Fruit fly (Drosophila melanogaster): Measurements from ENCODE around the gene CG33920.
A peak's percentile ranks its signal among the peaks of the same experiment; 100 is the strongest.

Gene CG33920

dm6 chr3R:31045005-31045404, at the start of gene CG33920:
Gene CG33920, minus strand, starts transcription at chr3R:31045105.
- no peak for TF ChIP-seq N (GFP tag; optimal IDR thresholded peaks at IDR 0.05)
- no peak for TF ChIP-seq Hnf4 (GFP tag; optimal IDR thresholded peaks at IDR 0.05)
- no peak for TF ChIP-seq rgr (GFP tag; optimal IDR thresholded peaks at IDR 0.05)
- no peak for TF ChIP-seq sage (GFP tag; optimal IDR thresholded peaks at IDR 0.05)
- no peak for TF ChIP-seq HLH106 (tag; optimal IDR thresholded peaks at IDR 0.05)
- TF ChIP-seq dmrt93B (GFP tag; optimal IDR thresholded peaks at IDR 0.05), result no peak
- TF ChIP-seq Rel (GFP tag; optimal IDR thresholded peaks at IDR 0.05), result no peak
- no peak for TF ChIP-seq Rel (tag; optimal IDR thresholded peaks at IDR 0.05)
- no peak for TF ChIP-seq CG32264 (GFP tag; optimal IDR thresholded peaks at IDR 0.05)

dm6 chr3R:31089985-31090384, 45.1 kb upstream of the CG33920 start:
- TF ChIP-seq sage (GFP tag; optimal IDR thresholded peaks at IDR 0.05) (no peak), Hr83 (GFP tag; optimal IDR thresholded peaks at IDR 0.05; ENCODE audit: poor library complexity, severe bottlenecking) (no peak), dsf (GFP tag; optimal IDR thresholded peaks at IDR 0.05; ENCODE audit: borderline replicate concordance) (no peak), brk (GFP tag; optimal IDR thresholded peaks at IDR 0.05) (no peak), OdsH (GFP tag; optimal IDR thresholded peaks at IDR 0.05) (no peak), Dif (GFP tag; optimal IDR thresholded peaks at IDR 0.05; ENCODE audit: partially characterized antibody) (no peak), Vsx2 (GFP tag; optimal IDR thresholded peaks at IDR 0.05; ENCODE audit: partially characterized antibody) (no peak)

- TF ChIP-seq N (GFP tag; optimal IDR thresholded peaks at IDR 0.05) (peak; percentile 74), Dif (GFP tag; optimal IDR thresholded peaks at IDR 0.05; ENCODE audit: partially characterized antibody) (peak; percentile 69), woc (GFP tag; optimal IDR thresholded peaks at IDR 0.05) (no peak), HLH106 (tag; optimal IDR thresholded peaks at IDR 0.05) (no peak), Myc (optimal IDR thresholded peaks at IDR 0.05) (peak; percentile 79), Abd-B (GFP tag; optimal IDR thresholded peaks at IDR 0.05) (peak; percentile 21), Mio (GFP tag; optimal IDR thresholded peaks at IDR 0.05) (no peak), Hnf4 (GFP tag; optimal IDR thresholded peaks at IDR 0.05) (no peak), Vsx2 (GFP tag; optimal IDR thresholded peaks at IDR 0.05; ENCODE audit: partially characterized antibody) (peak; percentile 67)
These were observed 41.5 kb upstream of the CG33920 start for dm6 chr3R:31086394-31086793.

dm6 chr3R:31070732-31071131, 25.8 kb upstream of the CG33920 start:
- TF ChIP-seq lola (GFP tag; optimal IDR thresholded peaks at IDR 0.05), result no peak
- no peak for TF ChIP-seq ey (GFP tag; optimal IDR thresholded peaks at IDR 0.05)
- TF ChIP-seq CG32264 (GFP tag; optimal IDR thresholded peaks at IDR 0.05), result no peak
- no peak for TF ChIP-seq Abd-B (GFP tag; optimal IDR thresholded peaks at IDR 0.05)
- no peak for TF ChIP-seq tai (GFP tag; optimal IDR thresholded peaks at IDR 0.05)
- no peak for TF ChIP-seq pan (optimal IDR thresholded peaks at IDR 0.05)
- no peak for TF ChIP-seq dmrt93B (GFP tag; optimal IDR thresholded peaks at IDR 0.05)
- TF ChIP-seq Myc (optimal IDR thresholded peaks at IDR 0.05), result no peak
- no peak for TF ChIP-seq OdsH (GFP tag; optimal IDR thresholded peaks at IDR 0.05)
- no peak for TF ChIP-seq N (GFP tag; optimal IDR thresholded peaks at IDR 0.05)
- TF ChIP-seq brk (GFP tag; optimal IDR thresholded peaks at IDR 0.05), result no peak
- no peak for TF ChIP-seq Rel (GFP tag; optimal IDR thresholded peaks at IDR 0.05)
- no peak for TF ChIP-seq Rel (tag; optimal IDR thresholded peaks at IDR 0.05)

dm6 chr3R:31066356-31066755, 21.5 kb upstream of the CG33920 start:
- TF ChIP-seq rgr (GFP tag; optimal IDR thresholded peaks at IDR 0.05) (no peak), lola (GFP tag; optimal IDR thresholded peaks at IDR 0.05) (no peak), br (GFP tag; optimal IDR thresholded peaks at IDR 0.05) (peak; percentile 20), dmrt93B (GFP tag; optimal IDR thresholded peaks at IDR 0.05) (no peak), Mio (GFP tag; optimal IDR thresholded peaks at IDR 0.05) (no peak), CrebA (GFP tag; optimal IDR thresholded peaks at IDR 0.05; ENCODE audit: borderline replicate concordance) (no peak), jim (GFP tag; optimal IDR thresholded peaks at IDR 0.05) (no peak), foxo (GFP tag; optimal IDR thresholded peaks at IDR 0.05) (peak in 1 of 2 experiments; percentile 22)

- TF ChIP-seq HLH106 (tag; optimal IDR thresholded peaks at IDR 0.05) (peak; percentile 5), h (GFP tag; optimal IDR thresholded peaks at IDR 0.05) (no peak)
These were observed 19.9 kb upstream of the CG33920 start, which contains the start of gene Sox100B for dm6 chr3R:31064653-31065322. Gene Sox100B, plus strand, starts transcription at chr3R:31065253.
